Worm (Caenorhabditis elegans): ENCODE results near the gene ZK856.7.

DNA sequence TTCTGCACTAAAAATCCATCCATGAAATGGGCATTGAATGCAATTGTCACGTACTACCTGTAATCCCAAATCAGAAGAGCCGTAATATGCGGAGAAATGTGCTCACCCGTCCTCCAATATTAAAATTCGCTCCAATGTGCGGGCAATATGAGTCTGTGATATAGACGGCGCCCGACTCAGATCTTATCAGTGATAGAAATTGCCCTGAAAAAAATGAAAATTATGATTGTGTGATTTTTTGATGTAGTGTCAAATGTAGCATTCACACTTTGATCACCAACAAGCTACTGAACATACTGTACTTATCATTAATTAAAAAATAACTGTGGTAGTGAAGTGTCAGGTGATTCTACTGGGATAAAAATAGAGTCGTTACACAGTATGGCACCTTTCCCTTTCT, 22.7 kb downstream of the ZK856.7 start:
- TF ChIP-seq zfh-2 (GFP tag; conservative IDR thresholded peaks at IDR 0.05) (no peak), C17E4.6 (GFP tag; IDR thresholded peaks at IDR 0.05) (no peak), F49E8.2 (tag; optimal IDR thresholded peaks at IDR 0.05; ENCODE audit: insufficient read depth) (no peak)
